Worm (Caenorhabditis elegans) whole organism, midembryonic: ENCODE results near the gene his-61.
A peak's percentile ranks its signal among the peaks of the same experiment; 100 is the strongest.

ENCODE experiments used
- T22C8.4 ChIP-seq: fragments of 200-800 bp; sonication (Bioruptor generic); IDR thresholded peaks from 2 replicates; pipeline ENCODE4 v1.3.6; 2022; ENCODE audit warnings: missing genetic modification characterization, missing compliant biosample characterization
- cog-1 ChIP-seq: sonication (generic microtip); optimal IDR thresholded peaks from 2 replicates; lab custom pipeline; 2016; ENCODE audit warnings: missing genetic modification characterization, missing compliant biosample characterization
- flt-1 ChIP-seq: fragments of 200-800 bp; sonication (Bioruptor generic); IDR thresholded peaks from 2 replicates; pipeline ENCODE4 v1.3.6; 2022; ENCODE audit warnings: missing genetic modification characterization, missing compliant biosample characterization
- klf-2 ChIP-seq: fragments of 200-800 bp; sonication (Bioruptor generic); conservative IDR thresholded peaks from 2 replicates; pipeline ENCODE4 v1.3.6; 2022; ENCODE audit warnings: missing genetic modification reagents, missing genetic modification characterization, missing compliant biosample characterization
- med-1 ChIP-seq: sonication (generic microtip); optimal IDR thresholded peaks from 2 replicates; lab custom pipeline; 2017; ENCODE audit warnings: missing genetic modification characterization, mild to moderate bottlenecking, missing compliant biosample characterization, antibody characterized with exemption, missing genetic modification reagents; ENCODE audit not compliant: insufficient read depth
- ref-1 ChIP-seq: fragments of 200-800 bp; sonication (Bioruptor generic); conservative IDR thresholded peaks from 2 replicates; pipeline ENCODE4 v1.3.6; 2022; ENCODE audit warnings: missing genetic modification reagents, missing genetic modification characterization, missing compliant biosample characterization
- tab-1 ChIP-seq: fragments of 200-800 bp; sonication (Bioruptor generic); IDR thresholded peaks from 2 replicates; pipeline ENCODE4 v1.3.6; 2022; ENCODE audit warnings: missing genetic modification characterization, missing compliant biosample characterization
- ztf-23 ChIP-seq: fragments of 200-800 bp; sonication (Bioruptor generic); IDR thresholded peaks from 2 replicates; pipeline ENCODE4 v1.3.6; 2022; ENCODE audit warnings: missing genetic modification reagents, missing genetic modification characterization, missing compliant biosample characterization
- ztf-29 ChIP-seq: fragments of 200-800 bp; sonication (Bioruptor generic); IDR thresholded peaks from 2 replicates; pipeline ENCODE4 v1.3.6; 2022; ENCODE audit warnings: missing genetic modification reagents, missing genetic modification characterization, missing compliant biosample characterization

Gene his-61

ce11 chrIV:7512617-7513233 lies 26.7 kb upstream of the his-61 start, which contains the start of the genes plc-4 and R05G6.4:
plc-4 (minus strand) TSS chrIV:7512667.
R05G6.4 (plus strand) TSS chrIV:7513233.
- TF ChIP-seq ztf-29 (GFP tag; lab: Robert Waterston, UW) = no peak
- no peak for TF ChIP-seq tab-1 (GFP tag; lab: Robert Waterston, UW)
- no peak for TF ChIP-seq cog-1
- TF ChIP-seq flt-1 (GFP tag; lab: Robert Waterston, UW) = no peak
- no peak for TF ChIP-seq ztf-23
- TF ChIP-seq ref-1 = no peak
- no peak for TF ChIP-seq klf-2
- TF ChIP-seq T22C8.4 = no peak
- TF ChIP-seq med-1 = no peak

ce11 chrIV:7510829-7511228 lies 24.8 kb upstream of the his-61 start:
- TF ChIP-seq cog-1 = no peak
- TF ChIP-seq flt-1 (GFP tag; lab: Robert Waterston, UW) = no peak
- no peak for TF ChIP-seq T22C8.4
- no peak for TF ChIP-seq ref-1
- no peak for TF ChIP-seq klf-2
- TF ChIP-seq med-1 = no peak
- no peak for TF ChIP-seq tab-1 (GFP tag; lab: Robert Waterston, UW)
- no peak for TF ChIP-seq ztf-29 (GFP tag; lab: Robert Waterston, UW)
- TF ChIP-seq ztf-23 = no peak

ce11 chrIV:7508850-7509249 lies 22.8 kb upstream of the his-61 start:
- TF ChIP-seq ref-1 = no peak
- TF ChIP-seq tab-1 (GFP tag; lab: Robert Waterston, UW) = no peak
- no peak for TF ChIP-seq ztf-29 (GFP tag; lab: Robert Waterston, UW)
- TF ChIP-seq ztf-23 = no peak
- no peak for TF ChIP-seq klf-2
- TF ChIP-seq flt-1 (GFP tag; lab: Robert Waterston, UW) = no peak
- TF ChIP-seq T22C8.4 = no peak
- no peak for TF ChIP-seq cog-1
- TF ChIP-seq med-1 = no peak

ce11 chrIV:7507841-7508509 lies 22.0 kb upstream of the his-61 start, which contains the start of the genes vdac-1 and R05G6.5:
vdac-1 (minus strand) TSS chrIV:7507891.
R05G6.5 (plus strand) TSS chrIV:7508367.
- TF ChIP-seq med-1 (no peak), flt-1 (GFP tag; lab: Robert Waterston, UW) (0 out of 2 replicates have a peak, but pooled peaks have one; percentile 54), ref-1 (no peak)

ce11 chrIV:7507305-7507704 lies 21.3 kb upstream of the his-61 start:
- TF ChIP-seq tab-1 (GFP tag; lab: Robert Waterston, UW) = no peak
- TF ChIP-seq cog-1 = no peak
- TF ChIP-seq flt-1 (GFP tag; lab: Robert Waterston, UW) = no peak
- TF ChIP-seq T22C8.4 = no peak
- no peak for TF ChIP-seq ztf-23
- no peak for TF ChIP-seq med-1
- no peak for TF ChIP-seq ref-1
- TF ChIP-seq klf-2 = no peak
- TF ChIP-seq ztf-29 (GFP tag; lab: Robert Waterston, UW) = no peak

ce11 chrIV:7506711-7507110 lies 20.7 kb upstream of the his-61 start:
- no peak for TF ChIP-seq med-1
- no peak for TF ChIP-seq T22C8.4
- no peak for TF ChIP-seq ref-1
- TF ChIP-seq flt-1 (GFP tag; lab: Robert Waterston, UW) = no peak
- no peak for TF ChIP-seq ztf-29 (GFP tag; lab: Robert Waterston, UW)
- TF ChIP-seq klf-2 = no peak
- no peak for TF ChIP-seq ztf-23
- no peak for TF ChIP-seq cog-1
- no peak for TF ChIP-seq tab-1 (GFP tag; lab: Robert Waterston, UW)

- no peak for TF ChIP-seq flt-1 (GFP tag; lab: Robert Waterston, UW)
- no peak for TF ChIP-seq klf-2
- no peak for TF ChIP-seq med-1
- TF ChIP-seq tab-1 (GFP tag; lab: Robert Waterston, UW) = no peak
- no peak for TF ChIP-seq T22C8.4
Observed at ce11 chrIV:7505866-7506488, 20.0 kb upstream of the his-61 start.

- no peak for TF ChIP-seq ztf-29 (GFP tag; lab: Robert Waterston, UW)
- no peak for TF ChIP-seq med-1
- no peak for TF ChIP-seq ztf-23
- TF ChIP-seq tab-1 (GFP tag; lab: Robert Waterston, UW) = no peak
- no peak for TF ChIP-seq flt-1 (GFP tag; lab: Robert Waterston, UW)
- TF ChIP-seq T22C8.4 = no peak
- no peak for TF ChIP-seq cog-1
- TF ChIP-seq klf-2 = no peak
- no peak for TF ChIP-seq ref-1
Observed at ce11 chrIV:7503322-7503721, 17.3 kb upstream of the his-61 start, which contains the start of gene glt-6. glt-6 (plus strand) TSS chrIV:7503622.

- TF ChIP-seq flt-1 (GFP tag; lab: Robert Waterston, UW) (no peak), klf-2 (no peak), med-1 (no peak), ztf-23 (no peak), ref-1 (no peak), ztf-29 (GFP tag; lab: Robert Waterston, UW) (no peak), cog-1 (no peak), tab-1 (GFP tag; lab: Robert Waterston, UW) (no peak), T22C8.4 (no peak)
Observed at ce11 chrIV:7501337-7501736, 15.3 kb upstream of the his-61 start, which contains the start of gene F55G1.15. F55G1.15 (minus strand) TSS chrIV:7501437.

- TF ChIP-seq ztf-29 (GFP tag; lab: Robert Waterston, UW) (no peak), flt-1 (GFP tag; lab: Robert Waterston, UW) (no peak), cog-1 (no peak), T22C8.4 (no peak), ztf-23 (no peak)
Observed at ce11 chrIV:7500924-7501323, 14.9 kb upstream of the his-61 start.
